Fruit fly (Drosophila melanogaster): Measurements from ENCODE around the gene mys.

mys gene

DNA sequence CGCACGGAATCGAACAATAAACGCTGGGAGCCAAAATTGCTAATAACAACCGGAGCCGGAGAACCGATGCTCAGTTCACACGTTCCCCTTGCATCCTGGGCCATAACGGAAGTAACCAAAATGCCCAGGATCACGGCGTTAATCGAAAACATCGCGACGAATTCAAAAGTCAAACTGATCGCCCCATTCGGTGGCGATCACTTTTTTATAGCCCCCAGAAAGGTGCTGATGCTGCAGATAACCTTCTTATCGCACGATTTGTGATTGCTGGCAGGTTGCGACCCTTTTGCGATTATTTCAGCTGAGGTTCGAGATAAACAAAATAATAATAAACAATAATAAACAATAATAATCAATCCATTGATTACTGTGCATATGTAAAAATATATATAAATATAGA, 24.1 kb upstream of the mys start, which contains the start of gene CG2233:
Gene CG2233 (minus strand): TSS at position 184 of the 400 bp plus-strand sequence.
- TF ChIP-seq Rel (GFP tag; optimal IDR thresholded peaks at IDR 0.05), result no peak
- TF ChIP-seq Rel (tag; optimal IDR thresholded peaks at IDR 0.05), result peak; percentile 5
- TF ChIP-seq fru (GFP tag; optimal IDR thresholded peaks at IDR 0.05), result no peak

DNA sequence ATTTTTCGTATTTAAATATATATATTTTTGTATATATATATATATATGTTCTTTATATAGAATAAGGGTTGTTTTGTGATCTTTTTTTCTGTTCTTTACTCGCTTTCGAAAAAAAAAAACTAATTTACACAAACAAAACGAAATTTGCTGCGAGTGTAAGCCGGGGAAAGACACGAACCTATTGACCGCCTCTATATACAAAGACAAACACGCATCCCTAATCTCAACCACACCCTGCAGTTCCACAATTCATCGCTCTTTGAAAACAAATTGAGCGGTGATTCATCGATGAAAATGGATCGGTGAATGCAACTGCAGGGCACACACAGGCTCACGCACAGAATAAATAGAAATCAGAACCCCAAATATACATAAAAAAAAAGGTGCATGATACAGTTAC, 22.5 kb upstream of the mys start:
- no peak for TF ChIP-seq sage (GFP tag; optimal IDR thresholded peaks at IDR 0.05)
- no peak for TF ChIP-seq Rel (GFP tag; optimal IDR thresholded peaks at IDR 0.05)
- TF ChIP-seq Rel (tag; optimal IDR thresholded peaks at IDR 0.05), result peak; percentile 52

DNA sequence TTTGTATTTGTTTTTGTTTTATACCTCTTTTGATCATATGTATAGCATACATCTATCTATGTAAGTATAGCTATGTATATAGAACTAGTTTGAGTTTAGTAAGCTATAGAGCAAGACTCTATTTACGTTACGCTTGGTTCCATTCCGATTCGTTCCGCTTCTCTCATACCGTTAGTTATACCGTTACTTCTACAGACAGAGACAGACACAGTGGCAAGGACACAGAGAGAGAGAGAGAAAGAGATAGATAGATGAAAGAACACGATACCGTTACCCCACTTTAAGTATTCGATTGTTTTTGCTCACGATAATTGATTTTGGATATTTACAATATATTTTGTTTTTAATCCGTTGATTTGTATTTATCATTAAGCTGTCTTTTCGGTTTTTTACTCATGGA, 14.9 kb upstream of the mys start:
- TF ChIP-seq OdsH (GFP tag; optimal IDR thresholded peaks at IDR 0.05) (no peak), Sp1 (GFP tag; optimal IDR thresholded peaks at IDR 0.05) (no peak), Myc (optimal IDR thresholded peaks at IDR 0.05) (no peak), Rel (GFP tag; optimal IDR thresholded peaks at IDR 0.05) (no peak), Rel (tag; optimal IDR thresholded peaks at IDR 0.05) (no peak), fru (GFP tag; optimal IDR thresholded peaks at IDR 0.05) (no peak), jim (GFP tag; optimal IDR thresholded peaks at IDR 0.05) (no peak), Jra (GFP tag; optimal IDR thresholded peaks at IDR 0.05) (no peak)

DNA sequence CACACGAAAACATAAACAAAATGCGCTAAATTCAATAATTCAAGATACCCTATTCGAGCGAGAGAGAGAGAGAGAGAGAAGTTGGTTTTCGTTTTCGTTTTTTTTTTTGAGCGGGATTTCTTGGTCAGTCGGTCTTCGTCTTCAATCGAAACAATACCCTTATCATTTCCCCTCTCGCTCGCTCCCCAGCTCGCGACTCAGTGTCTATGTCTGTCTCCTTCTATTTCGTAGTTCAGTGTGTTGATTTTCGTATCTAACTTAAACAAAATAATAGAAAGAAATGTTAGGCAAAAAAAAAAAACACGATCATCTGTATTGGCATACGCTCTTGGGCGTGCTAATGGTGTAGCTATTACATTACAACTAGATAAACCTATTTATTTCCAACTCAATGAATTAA, 12.2 kb upstream of the mys start:
- TF ChIP-seq brk (GFP tag; optimal IDR thresholded peaks at IDR 0.05) (no peak), psq (GFP tag; optimal IDR thresholded peaks at IDR 0.05) (peak; percentile 10), Abd-B (GFP tag; optimal IDR thresholded peaks at IDR 0.05) (no peak), h (GFP tag; optimal IDR thresholded peaks at IDR 0.05) (peak; percentile 21)

DNA sequence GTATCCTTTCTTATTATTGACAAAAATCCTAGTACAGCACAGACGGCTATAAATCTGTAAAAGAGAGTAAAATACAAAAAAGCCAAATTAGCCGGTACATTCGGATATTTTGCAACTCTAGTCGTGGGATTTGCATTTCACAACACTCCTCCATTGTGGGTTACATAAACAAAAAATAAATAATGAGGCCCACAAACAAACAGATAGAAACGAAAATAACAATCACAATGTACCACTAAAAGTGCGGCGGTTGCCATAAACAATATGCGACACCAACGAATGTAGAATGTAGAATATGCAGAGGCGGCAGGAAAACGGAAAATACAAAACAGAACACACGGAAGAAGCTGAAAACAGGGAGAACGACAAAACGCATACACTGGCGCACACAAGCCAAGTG, 5.4 kb upstream of the mys start:
- TF ChIP-seq sv (GFP tag; optimal IDR thresholded peaks at IDR 0.05), result no peak
- TF ChIP-seq Hnf4 (GFP tag; optimal IDR thresholded peaks at IDR 0.05), result no peak
- TF ChIP-seq Mio (GFP tag; optimal IDR thresholded peaks at IDR 0.05), result no peak
- no peak for TF ChIP-seq h (GFP tag; optimal IDR thresholded peaks at IDR 0.05)
- TF ChIP-seq psq (GFP tag; optimal IDR thresholded peaks at IDR 0.05), result peak; percentile 60
- TF ChIP-seq HLH106 (tag; optimal IDR thresholded peaks at IDR 0.05), result no peak
- TF ChIP-seq dmrt93B (GFP tag; optimal IDR thresholded peaks at IDR 0.05), result no peak
- TF ChIP-seq fru (GFP tag; optimal IDR thresholded peaks at IDR 0.05), result no peak

DNA sequence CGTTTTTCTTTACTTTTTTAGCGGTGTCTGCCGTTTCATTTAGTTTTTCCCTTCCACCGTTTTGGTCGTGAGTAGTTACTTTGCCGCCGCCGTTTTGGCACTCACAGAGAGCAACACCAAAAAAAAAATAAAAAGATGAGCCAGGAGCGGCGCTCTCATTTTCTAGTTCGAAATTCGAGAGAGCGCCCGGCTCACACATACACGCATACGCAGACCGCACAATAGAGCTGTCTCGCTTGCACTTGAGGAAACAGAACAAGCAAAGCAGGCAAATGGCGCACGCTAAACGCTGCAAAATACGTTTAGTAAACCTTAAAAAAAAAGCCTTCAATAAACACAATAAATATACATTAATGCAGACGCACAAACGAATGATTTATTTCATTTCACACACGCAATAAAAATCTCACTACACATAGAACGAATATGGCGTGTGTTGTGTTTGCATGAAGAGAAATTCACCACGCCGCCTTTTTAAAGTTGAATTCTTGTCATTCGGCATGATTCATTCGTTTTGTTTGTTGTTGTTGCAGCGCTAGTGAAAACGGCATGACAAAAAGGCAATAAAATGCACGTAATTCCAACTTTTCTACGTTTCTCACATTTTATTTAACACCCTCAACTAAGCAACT, 4.7 kb upstream of the mys start:
- TF ChIP-seq Hr83 (GFP tag; optimal IDR thresholded peaks at IDR 0.05; ENCODE audit: poor library complexity, severe bottlenecking), result no peak
- peak; percentile 38 for TF ChIP-seq psq (GFP tag; optimal IDR thresholded peaks at IDR 0.05)
- no peak for TF ChIP-seq CG32264 (GFP tag; optimal IDR thresholded peaks at IDR 0.05)
- TF ChIP-seq brk (GFP tag; optimal IDR thresholded peaks at IDR 0.05), result no peak
- TF ChIP-seq dl (GFP tag; optimal IDR thresholded peaks at IDR 0.05; ENCODE audit: insufficient read depth in 1 of 2, partially characterized antibody in 2 of 2), result peak; percentile 38 to 70
- TF ChIP-seq foxo (GFP tag; optimal IDR thresholded peaks at IDR 0.05), result no peak
- TF ChIP-seq lola (GFP tag; optimal IDR thresholded peaks at IDR 0.05), result no peak
- peak; percentile 4 for TF ChIP-seq sage (GFP tag; optimal IDR thresholded peaks at IDR 0.05)
- peak; percentile 83 for TF ChIP-seq Dif (GFP tag; optimal IDR thresholded peaks at IDR 0.05; ENCODE audit: partially characterized antibody)
- peak; percentile 35 for TF ChIP-seq h (GFP tag; optimal IDR thresholded peaks at IDR 0.05)
- no peak for TF ChIP-seq CG9705 (GFP tag; optimal IDR thresholded peaks at IDR 0.05)
- no peak for TF ChIP-seq tai (GFP tag; optimal IDR thresholded peaks at IDR 0.05)
- TF ChIP-seq Vsx2 (GFP tag; optimal IDR thresholded peaks at IDR 0.05; ENCODE audit: partially characterized antibody), result no peak
- no peak for TF ChIP-seq Sp1 (GFP tag; optimal IDR thresholded peaks at IDR 0.05)
- peak; percentile 75 for TF ChIP-seq N (GFP tag; optimal IDR thresholded peaks at IDR 0.05)
